Fruit fly (Drosophila melanogaster) whole organism, embryonic: ENCODE data around the gene CG3036.

Experiments used
- Aef1 ChIP-seq: fragments of 200-800 bp; sonication (Bioruptor generic); IDR thresholded peaks from 3 replicates; pipeline ENCODE4 v1.3.6; 2022; ENCODE audit warnings: missing biosample characterization, missing genetic modification characterization
- BtbVII ChIP-seq: fragments of 200-800 bp; sonication (Bioruptor generic); optimal IDR thresholded peaks from 3 replicates; lab custom pipeline; 2017; ENCODE audit warnings: missing biosample characterization, mild to moderate bottlenecking, missing genetic modification characterization
- CG10959 ChIP-seq: fragments of 200-800 bp; sonication (Bioruptor generic); IDR thresholded peaks from 2 replicates; pipeline ENCODE4 v1.3.6; 2022; ENCODE audit warnings: missing biosample characterization, missing genetic modification characterization
- CG11093 ChIP-seq: fragments of 200-800 bp; sonication (Bioruptor generic); IDR thresholded peaks from 3 replicates; pipeline ENCODE4 v1.3.6; 2022; ENCODE audit warnings: missing biosample characterization, missing genetic modification characterization
- CG11723 ChIP-seq: fragments of 200-800 bp; sonication (Bioruptor generic); optimal IDR thresholded peaks from 2 replicates; lab custom pipeline; 2017; ENCODE audit warnings: missing biosample characterization, mild to moderate bottlenecking, missing genetic modification characterization
- CG13424 ChIP-seq: fragments of 200-800 bp; sonication (Bioruptor generic); optimal IDR thresholded peaks from 2 replicates; lab custom pipeline; 2019; ENCODE audit warnings: missing biosample characterization, mild to moderate bottlenecking, missing genetic modification characterization, moderate library complexity
- CG14710 ChIP-seq: fragments of 200-800 bp; sonication (Bioruptor generic); optimal IDR thresholded peaks from 3 replicates; lab custom pipeline; 2019; ENCODE audit warnings: missing biosample characterization, mild to moderate bottlenecking, missing genetic modification characterization, moderate library complexity
- CG16863 ChIP-seq: fragments of 200-800 bp; sonication (Bioruptor generic); optimal IDR thresholded peaks from 3 replicates; lab custom pipeline; 2016; ENCODE audit warnings: missing biosample characterization, missing genetic modification characterization
- CG17385 ChIP-seq: fragments of 200-800 bp; sonication (Bioruptor generic); optimal IDR thresholded peaks from 3 replicates; lab custom pipeline; 2018; ENCODE audit warnings: missing biosample characterization, mild to moderate bottlenecking, missing genetic modification characterization
- CG17829 ChIP-seq: fragments of 200-800 bp; optimal IDR thresholded peaks from 2 replicates; lab custom pipeline; 2019; ENCODE audit warnings: missing biosample characterization, mild to moderate bottlenecking, missing genetic modification characterization, moderate library complexity
- CG18262 ChIP-seq: fragments of 200-800 bp; optimal IDR thresholded peaks from 3 replicates; lab custom pipeline; 2019; ENCODE audit warnings: missing biosample characterization, mild to moderate bottlenecking, missing genetic modification characterization, moderate library complexity
- CG2116 ChIP-seq: fragments of 200-800 bp; sonication (Bioruptor generic); optimal IDR thresholded peaks from 3 replicates; lab custom pipeline; 2018; ENCODE audit warnings: missing biosample characterization, mild to moderate bottlenecking, missing genetic modification characterization
- CG2712 ChIP-seq: fragments of 200-800 bp; optimal IDR thresholded peaks from 3 replicates; lab custom pipeline; 2019; ENCODE audit warnings: missing biosample characterization, mild to moderate bottlenecking, missing genetic modification characterization, moderate library complexity
- CG8089 ChIP-seq: fragments of 200-800 bp; sonication (Bioruptor generic); optimal IDR thresholded peaks from 3 replicates; lab custom pipeline; 2016; ENCODE audit warnings: missing biosample characterization, missing genetic modification characterization
- CG8290 ChIP-seq, 3 experiments: fragments of 200-800 bp; sonication (Bioruptor generic); optimal IDR thresholded peaks; 2 replicates each; lab custom pipeline; 2016 to 2019; ENCODE audit warnings: missing biosample characterization in 3 of 3, missing genetic modification characterization in 3 of 3, mild to moderate bottlenecking in 2 of 3, moderate library complexity in 1 of 3
- CG9932 ChIP-seq: fragments of 200-800 bp; sonication (Bioruptor generic); IDR thresholded peaks from 2 replicates; pipeline ENCODE4 v1.3.6; 2022; ENCODE audit warnings: missing biosample characterization, missing genetic modification characterization
- CrebB ChIP-seq: fragments of 200-800 bp; sonication (Bioruptor generic); optimal IDR thresholded peaks from 3 replicates; lab custom pipeline; 2018; ENCODE audit warnings: missing biosample characterization, mild to moderate bottlenecking, missing genetic modification characterization
- Dbx ChIP-seq: fragments of 200-800 bp; sonication (Bioruptor generic); IDR thresholded peaks from 3 replicates; pipeline ENCODE4 v1.3.6; 2022; ENCODE audit warnings: missing biosample characterization, missing genetic modification characterization
- Dip3 ChIP-seq: fragments of 200-800 bp; sonication (Bioruptor generic); optimal IDR thresholded peaks from 3 replicates; lab custom pipeline; 2016; ENCODE audit warnings: missing biosample characterization, missing genetic modification characterization
- Drgx ChIP-seq: fragments of 200-800 bp; sonication (Bioruptor generic); IDR thresholded peaks from 2 replicates; pipeline ENCODE4 v1.3.6; 2022; ENCODE audit warnings: missing biosample characterization, missing genetic modification characterization
- E2f1 ChIP-seq: fragments of 200-800 bp; sonication (Bioruptor generic); IDR thresholded peaks from 2 replicates; pipeline ENCODE4 v1.3.6; 2022; ENCODE audit warnings: missing biosample characterization, missing genetic modification characterization
- Hr51 ChIP-seq, 2 experiments: fragments of 200-800 bp; sonication (Bioruptor generic); optimal IDR thresholded peaks; 2 replicates in 1 of 2; 3 replicates in 1 of 2; lab custom pipeline; 2016 to 2018; ENCODE audit warnings: missing biosample characterization in 2 of 2, missing genetic modification characterization in 2 of 2, mild to moderate bottlenecking in 1 of 2, moderate library complexity in 1 of 2
- MESR4 ChIP-seq: fragments of 200-800 bp; sonication (Bioruptor generic); optimal IDR thresholded peaks from 2 replicates; lab custom pipeline; 2018; ENCODE audit warnings: missing biosample characterization, mild to moderate bottlenecking, missing genetic modification characterization, moderate library complexity
- Nf-YC ChIP-seq: fragments of 200-800 bp; optimal IDR thresholded peaks from 3 replicates; lab custom pipeline; 2019; ENCODE audit warnings: missing biosample characterization, mild to moderate bottlenecking, missing genetic modification characterization, moderate library complexity
- Oaz ChIP-seq: fragments of 200-800 bp; sonication (Bioruptor generic); IDR thresholded peaks from 2 replicates; pipeline ENCODE4 v1.3.6; 2022; ENCODE audit warnings: missing biosample characterization, missing genetic modification characterization
- Optix ChIP-seq: fragments of 200-800 bp; sonication (Bioruptor generic); IDR thresholded peaks from 3 replicates; pipeline ENCODE4 v1.3.6; 2022; ENCODE audit warnings: missing biosample characterization, missing genetic modification characterization
- Poxn ChIP-seq: fragments of 200-800 bp; sonication (Bioruptor generic); IDR thresholded peaks from 2 replicates; pipeline ENCODE4 v1.3.6; 2022; ENCODE audit warnings: missing biosample characterization, missing genetic modification characterization
- Sry-β ChIP-seq: fragments of 200-800 bp; sonication (Bioruptor generic); optimal IDR thresholded peaks from 2 replicates; lab custom pipeline; 2018; ENCODE audit warnings: missing biosample characterization, mild to moderate bottlenecking, missing genetic modification characterization, moderate library complexity
- Vsx1 ChIP-seq: fragments of 200-800 bp; sonication (Bioruptor generic); optimal IDR thresholded peaks from 2 replicates; lab custom pipeline; 2017; ENCODE audit warnings: missing biosample characterization, mild to moderate bottlenecking, missing genetic modification characterization, missing genetic modification reagents
- ase ChIP-seq: fragments of 200-800 bp; sonication (Bioruptor generic); IDR thresholded peaks from 3 replicates; pipeline ENCODE4 v1.3.6; 2022; ENCODE audit warnings: missing biosample characterization, missing genetic modification characterization
- ato ChIP-seq: fragments of 200-800 bp; sonication (Bioruptor generic); IDR thresholded peaks from 2 replicates; pipeline ENCODE4 v1.3.6; 2022; ENCODE audit warnings: missing biosample characterization, missing genetic modification characterization; ENCODE audit not compliant: partially characterized antibody
- bcd ChIP-seq: fragments of 200-800 bp; sonication (Bioruptor generic); optimal IDR thresholded peaks from 2 replicates; lab custom pipeline; 2017; ENCODE audit warnings: missing biosample characterization, mild to moderate bottlenecking, missing genetic modification characterization
- chm ChIP-seq: fragments of 200-800 bp; sonication (Bioruptor generic); IDR thresholded peaks from 2 replicates; pipeline ENCODE4 v1.3.6; 2022; ENCODE audit warnings: missing biosample characterization, missing genetic modification characterization
- esg ChIP-seq: fragments of 200-800 bp; sonication (Bioruptor generic); conservative IDR thresholded peaks from 2 replicates; pipeline ENCODE4 v1.3.6; 2022; ENCODE audit warnings: missing biosample characterization, missing genetic modification characterization
- fd3F ChIP-seq: fragments of 200-800 bp; sonication (Bioruptor generic); optimal IDR thresholded peaks from 2 replicates; lab custom pipeline; 2018; ENCODE audit warnings: missing biosample characterization, mild to moderate bottlenecking, missing genetic modification characterization, moderate library complexity
- gsb ChIP-seq: fragments of 200-800 bp; sonication (Bioruptor generic); IDR thresholded peaks from 2 replicates; pipeline ENCODE4 v1.3.6; 2022; ENCODE audit warnings: missing biosample characterization, missing genetic modification characterization
- hkb ChIP-seq, 2 experiments: fragments of 200-800 bp in 1 of 2; fragments of >200 bp in 1 of 2; sonication (Bioruptor generic) in 1 of 2; IDR thresholded peaks in 1 of 2; optimal IDR thresholded peaks in 1 of 2; 2 replicates each; pipeline versions ENCODE4 v1.3.6 to Lab custom; 2017 to 2022; ENCODE audit warnings: missing biosample characterization in 1 of 2, missing genetic modification characterization in 1 of 2
- lbe ChIP-seq: fragments of 200-800 bp; sonication (Bioruptor generic); optimal IDR thresholded peaks from 2 replicates; lab custom pipeline; 2016; ENCODE audit warnings: missing biosample characterization, mild to moderate bottlenecking, missing genetic modification characterization
- nmo ChIP-seq: fragments of 200-800 bp; sonication (Bioruptor generic); optimal IDR thresholded peaks from 2 replicates; lab custom pipeline; 2018; ENCODE audit warnings: missing biosample characterization, mild to moderate bottlenecking, missing genetic modification characterization, moderate library complexity
- phol ChIP-seq: fragments of 200-800 bp; sonication (Bioruptor generic); optimal IDR thresholded peaks from 3 replicates; lab custom pipeline; 2018; ENCODE audit warnings: missing biosample characterization, mild to moderate bottlenecking, missing genetic modification characterization, moderate library complexity
- pum ChIP-seq: fragments of 200-800 bp; sonication (Bioruptor generic); optimal IDR thresholded peaks from 2 replicates; lab custom pipeline; 2016; ENCODE audit warnings: missing biosample characterization, missing genetic modification characterization
- scrt ChIP-seq: fragments of 200-800 bp; sonication (Bioruptor generic); optimal IDR thresholded peaks from 2 replicates; lab custom pipeline; 2018; ENCODE audit warnings: missing biosample characterization, mild to moderate bottlenecking, missing genetic modification characterization, moderate library complexity
- seq ChIP-seq: fragments of 200-800 bp; sonication (Bioruptor generic); IDR thresholded peaks from 2 replicates; pipeline ENCODE4 v1.3.6; 2022; ENCODE audit warnings: missing biosample characterization, missing genetic modification characterization
- shn ChIP-seq: fragments of 200-800 bp; sonication (Bioruptor generic); optimal IDR thresholded peaks from 3 replicates; lab custom pipeline; 2016; ENCODE audit warnings: missing biosample characterization, missing genetic modification characterization
- slou ChIP-seq: fragments of 200-800 bp; sonication (Bioruptor generic); optimal IDR thresholded peaks from 3 replicates; lab custom pipeline; 2016; ENCODE audit warnings: missing biosample characterization, missing genetic modification characterization
- twi ChIP-seq: fragments of 200-800 bp; optimal IDR thresholded peaks from 2 replicates; lab custom pipeline; 2019; ENCODE audit warnings: missing biosample characterization, mild to moderate bottlenecking, missing genetic modification characterization, moderate library complexity
- unc-4 ChIP-seq: fragments of 200-800 bp; sonication (Bioruptor generic); IDR thresholded peaks from 2 replicates; pipeline ENCODE4 v1.3.6; 2022; ENCODE audit warnings: missing biosample characterization, missing genetic modification characterization; ENCODE audit not compliant: partially characterized antibody

CG3036 gene

DNA sequence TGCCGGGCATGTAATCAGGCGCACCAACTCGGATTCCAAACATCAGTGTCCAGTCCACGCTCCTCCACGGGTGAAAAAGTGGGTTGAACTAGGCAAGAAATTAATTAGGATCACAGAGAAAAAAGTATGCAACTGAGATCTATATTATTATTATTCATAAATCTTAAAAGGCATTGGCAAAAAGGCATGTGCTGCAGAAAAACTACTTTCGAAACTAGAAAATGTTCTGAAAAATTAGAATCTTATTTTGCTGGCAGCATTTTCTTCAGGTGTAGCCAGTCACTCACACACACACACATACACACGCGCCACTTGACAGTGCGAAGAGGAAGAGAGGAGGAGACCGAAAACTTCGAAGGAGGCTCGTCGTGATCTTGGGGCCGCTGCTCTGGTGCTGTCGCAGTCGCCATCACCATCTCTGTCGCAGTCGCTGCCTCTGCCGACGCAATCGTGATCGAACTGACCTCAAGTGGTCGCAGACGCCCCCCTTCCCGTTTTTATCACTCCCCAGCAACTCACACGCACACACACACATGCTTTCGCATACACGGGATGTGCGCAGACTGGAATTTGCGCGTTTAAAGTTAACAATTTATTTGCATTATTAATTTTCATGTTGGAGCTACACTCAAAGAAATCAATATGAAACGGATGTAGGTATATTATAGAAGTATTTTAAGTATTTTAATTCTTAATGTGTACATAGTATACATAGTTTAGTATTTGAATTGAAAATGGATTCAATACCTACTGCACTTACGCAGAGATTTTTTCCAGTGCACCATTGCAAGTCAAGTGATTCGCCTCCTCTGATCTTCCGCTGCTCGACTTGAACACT, 4.3 kb upstream of the CG3036 start (continued):
- peak; percentile 67 for TF ChIP-seq E2f1 (GFP tag; lab: Robert Waterston, UW)
- peak; percentile 69 for TF ChIP-seq esg (GFP tag; lab: Robert Waterston, UW)
- TF ChIP-seq scrt (GFP tag; lab: Kevin White, UChicago) = peak; percentile 8
- peak; percentile 70 for TF ChIP-seq phol
- peak; percentile 44; the same call in 1 of the 2 replicates for TF ChIP-seq seq (GFP tag; lab: Robert Waterston, UW)
- peak; percentile 39 for TF ChIP-seq fd3F
- TF ChIP-seq bcd (GFP tag; lab: Kevin White, UChicago) = peak; percentile 44
- no peak for TF ChIP-seq CG16863
- no peak for TF ChIP-seq CG2116
- TF ChIP-seq slou = peak; percentile 1
- TF ChIP-seq MESR4 = no peak
- TF ChIP-seq CrebB (tag; lab: Kevin White, UChicago) = peak; percentile 27
- TF ChIP-seq hkb (optimal IDR thresholded peaks at IDR 0.05; lab: Kevin White, UChicago) = no peak
- peak; percentile 75 for TF ChIP-seq hkb (GFP tag; IDR thresholded peaks at IDR 0.05; lab: Robert Waterston, UW)
- TF ChIP-seq chm (GFP tag; lab: Robert Waterston, UW) = no peak; the same call in 1 of the 2 replicates
- peak; percentile 41 for TF ChIP-seq CG9932 (GFP tag; lab: Robert Waterston, UW)
- TF ChIP-seq lbe (GFP tag; lab: Kevin White, UChicago) = peak; percentile 87
- 0 out of 2 replicates have a peak, but pooled peaks have one; percentile 15 for TF ChIP-seq Oaz (GFP tag; lab: Robert Waterston, UW)
- TF ChIP-seq gsb = no peak; the same call in 1 of the 2 replicates
- TF ChIP-seq Aef1 (GFP tag; lab: Robert Waterston, UW) = peak; percentile 64
- no peak for TF ChIP-seq Dbx (GFP tag; lab: Robert Waterston, UW)
- TF ChIP-seq CG17385 (GFP tag; lab: Kevin White, UChicago) = peak; percentile 11
- no peak for TF ChIP-seq Poxn
- TF ChIP-seq CG17829 (tag; lab: Kevin White, UChicago) = peak; percentile 45
- TF ChIP-seq CG2712 = peak; percentile 68
- no peak for TF ChIP-seq unc-4 (GFP tag; lab: Robert Waterston, UW)
- peak; percentile 39 for TF ChIP-seq BtbVII (GFP tag; lab: Kevin White, UChicago)
- TF ChIP-seq nmo = peak; percentile 55
- no peak for TF ChIP-seq pum
- TF ChIP-seq CG8290 (GFP tag; optimal IDR thresholded peaks at IDR 0.05; lab: Kevin White, UChicago) = no peak
- peak in 1 of 2 experiments; percentile 72 for TF ChIP-seq CG8290 (tag; optimal IDR thresholded peaks at IDR 0.05; lab: Kevin White, UChicago)
- peak; percentile 25 for TF ChIP-seq CG18262 (tag; lab: Kevin White, UChicago)
- no peak for TF ChIP-seq ato (GFP tag; lab: Robert Waterston, UW)
- peak; percentile 7 for TF ChIP-seq shn (GFP tag; lab: Kevin White, UChicago)
- peak; percentile 94 for TF ChIP-seq Drgx (GFP tag; lab: Robert Waterston, UW)
- no peak for TF ChIP-seq Sry-β
- no peak for TF ChIP-seq Dip3 (GFP tag; lab: Kevin White, UChicago)
- TF ChIP-seq Nf-YC = peak; percentile 4
- peak in 1 of 2 experiments; percentile 72 for TF ChIP-seq Hr51 (GFP tag; optimal IDR thresholded peaks at IDR 0.05; lab: Kevin White, UChicago)
- TF ChIP-seq Optix (GFP tag; lab: Robert Waterston, UW) = peak; percentile 55; the same call in 1 of the 3 replicates
- TF ChIP-seq twi (tag; lab: Kevin White, UChicago) = peak; percentile 35
- 0 out of 3 replicates have a peak, but pooled peaks have one; percentile 20 for TF ChIP-seq CG11093 (GFP tag; lab: Robert Waterston, UW)
- peak; percentile 57; the same call in 1 of the 2 replicates for TF ChIP-seq CG10959 (GFP tag; lab: Robert Waterston, UW)
- peak; percentile 6 for TF ChIP-seq Vsx1
- peak; percentile 57 for TF ChIP-seq CG13424 (tag; lab: Kevin White, UChicago)
- TF ChIP-seq CG8089 (GFP tag; lab: Kevin White, UChicago) = no peak
- peak; percentile 21 for TF ChIP-seq CG14710 (tag; lab: Kevin White, UChicago)
- peak; percentile 19 for TF ChIP-seq CG11723
- peak; percentile 72; the same call in 2 of the 3 replicates for TF ChIP-seq ase (GFP tag; lab: Robert Waterston, UW)
